Fruit fly (Drosophila melanogaster): ENCODE results near the gene ncm.

The ncm gene

dm6 chr2L:18467464-18467863, 18.7 kb upstream of the ncm start:
- TF ChIP-seq CG9948 (tag; optimal IDR thresholded peaks at IDR 0.05) (no peak), rn (GFP tag; IDR thresholded peaks at IDR 0.05) (no peak; the same call in 1 of the 2 replicates), D1 (tag; optimal IDR thresholded peaks at IDR 0.05) (no peak), CG8159 (tag; optimal IDR thresholded peaks at IDR 0.05) (no peak), CG15710 (tag; optimal IDR thresholded peaks at IDR 0.05) (no peak), CG4496 (GFP tag; IDR thresholded peaks at IDR 0.05) (peak; percentile 56; the same call in 2 of the 3 replicates), CG10348 (GFP tag; IDR thresholded peaks at IDR 0.05) (no peak), CG13204 (GFP tag; optimal IDR thresholded peaks at IDR 0.05) (peak; percentile 37), CG32121 (GFP tag; IDR thresholded peaks at IDR 0.05) (no peak), CG34367 (tag; optimal IDR thresholded peaks at IDR 0.05) (no peak), EcR (GFP tag; optimal IDR thresholded peaks at IDR 0.05) (peak; percentile 33), CG17806 (tag; optimal IDR thresholded peaks at IDR 0.05) (no peak), CG8301 (tag; optimal IDR thresholded peaks at IDR 0.05) (no peak), fd96Ca (GFP tag; IDR thresholded peaks at IDR 0.05) (peak; percentile 63; the same call in 1 of the 3 replicates), Pif1B (GFP tag; optimal IDR thresholded peaks at IDR 0.05) (no peak), Pif1A (GFP tag; optimal IDR thresholded peaks at IDR 0.05) (peak; percentile 31), CG14655 (GFP tag; optimal IDR thresholded peaks at IDR 0.05) (no peak), Snoo (tag; optimal IDR thresholded peaks at IDR 0.05) (no peak), Ets98B (GFP tag; IDR thresholded peaks at IDR 0.05) (no peak), gl (tag; optimal IDR thresholded peaks at IDR 0.05) (no peak), CG12605 (GFP tag; IDR thresholded peaks at IDR 0.05) (peak; percentile 31; the same call in 1 of the 2 replicates)

dm6 chr2L:18466669-18467068, 17.9 kb upstream of the ncm start:
- TF ChIP-seq EcR (GFP tag; optimal IDR thresholded peaks at IDR 0.05) (peak; percentile 77), CG4496 (GFP tag; IDR thresholded peaks at IDR 0.05) (no peak), fd96Ca (GFP tag; IDR thresholded peaks at IDR 0.05) (0 out of 3 replicates have a peak, but pooled peaks have one; percentile 10)

- TF ChIP-seq CG32121 (GFP tag; IDR thresholded peaks at IDR 0.05) (no peak), EcR (GFP tag; optimal IDR thresholded peaks at IDR 0.05) (no peak), CG13204 (GFP tag; optimal IDR thresholded peaks at IDR 0.05) (no peak), D1 (tag; optimal IDR thresholded peaks at IDR 0.05) (no peak), Ets98B (GFP tag; IDR thresholded peaks at IDR 0.05) (no peak), CG8301 (tag; optimal IDR thresholded peaks at IDR 0.05) (peak; percentile 51), CG8159 (tag; optimal IDR thresholded peaks at IDR 0.05) (peak; percentile 56), Pif1B (GFP tag; optimal IDR thresholded peaks at IDR 0.05) (peak; percentile 44), CG17806 (tag; optimal IDR thresholded peaks at IDR 0.05) (peak; percentile 38), CG14655 (GFP tag; optimal IDR thresholded peaks at IDR 0.05) (peak; percentile 63), gl (tag; optimal IDR thresholded peaks at IDR 0.05) (no peak), CG15710 (tag; optimal IDR thresholded peaks at IDR 0.05) (peak; percentile 20), CG34367 (tag; optimal IDR thresholded peaks at IDR 0.05) (peak; percentile 16), rn (GFP tag; IDR thresholded peaks at IDR 0.05) (no peak), Pif1A (GFP tag; optimal IDR thresholded peaks at IDR 0.05) (no peak), CG12605 (GFP tag; IDR thresholded peaks at IDR 0.05) (no peak), CG4496 (GFP tag; IDR thresholded peaks at IDR 0.05) (0 out of 3 replicates have a peak, but pooled peaks have one; percentile 23), Snoo (tag; optimal IDR thresholded peaks at IDR 0.05) (peak; percentile 66), fd96Ca (GFP tag; IDR thresholded peaks at IDR 0.05) (no peak), CG9948 (tag; optimal IDR thresholded peaks at IDR 0.05) (peak; percentile 41), CG10348 (GFP tag; IDR thresholded peaks at IDR 0.05) (no peak)
Measured at dm6 chr2L:18466202-18466591, 17.4 kb upstream of the ncm start.

- TF ChIP-seq CG10348 (GFP tag; IDR thresholded peaks at IDR 0.05) (no peak), Pif1A (GFP tag; optimal IDR thresholded peaks at IDR 0.05) (peak; percentile 65), CG8159 (tag; optimal IDR thresholded peaks at IDR 0.05) (peak; percentile 70), Ets98B (GFP tag; IDR thresholded peaks at IDR 0.05) (no peak; the same call in 1 of the 2 replicates), CG13204 (GFP tag; optimal IDR thresholded peaks at IDR 0.05) (peak; percentile 19), Snoo (tag; optimal IDR thresholded peaks at IDR 0.05) (peak; percentile 83), CG14655 (GFP tag; optimal IDR thresholded peaks at IDR 0.05) (peak; percentile 83), CG15710 (tag; optimal IDR thresholded peaks at IDR 0.05) (peak; percentile 53), CG34367 (tag; optimal IDR thresholded peaks at IDR 0.05) (peak; percentile 20), fd96Ca (GFP tag; IDR thresholded peaks at IDR 0.05) (0 out of 3 replicates have a peak, but pooled peaks have one; percentile 38), CG17806 (tag; optimal IDR thresholded peaks at IDR 0.05) (peak; percentile 56), EcR (GFP tag; optimal IDR thresholded peaks at IDR 0.05) (peak; percentile 98), rn (GFP tag; IDR thresholded peaks at IDR 0.05) (no peak), CG32121 (GFP tag; IDR thresholded peaks at IDR 0.05) (no peak; the same call in none of the 2 replicates), CG8301 (tag; optimal IDR thresholded peaks at IDR 0.05) (peak; percentile 74), D1 (tag; optimal IDR thresholded peaks at IDR 0.05) (peak; percentile 84), CG9948 (tag; optimal IDR thresholded peaks at IDR 0.05) (peak; percentile 70), Pif1B (GFP tag; optimal IDR thresholded peaks at IDR 0.05) (peak; percentile 73), gl (tag; optimal IDR thresholded peaks at IDR 0.05) (no peak), CG4496 (GFP tag; IDR thresholded peaks at IDR 0.05) (peak; percentile 25; the same call in 1 of the 3 replicates), CG12605 (GFP tag; IDR thresholded peaks at IDR 0.05) (0 out of 2 replicates have a peak, but pooled peaks have one; percentile 24)
Measured at dm6 chr2L:18465402-18466201, 16.8 kb upstream of the ncm start.

- no peak for TF ChIP-seq CG9948 (tag; optimal IDR thresholded peaks at IDR 0.05)
- no peak for TF ChIP-seq CG4496 (GFP tag; IDR thresholded peaks at IDR 0.05)
- no peak for TF ChIP-seq CG10348 (GFP tag; IDR thresholded peaks at IDR 0.05)
- TF ChIP-seq CG12605 (GFP tag; IDR thresholded peaks at IDR 0.05) = no peak
- TF ChIP-seq D1 (tag; optimal IDR thresholded peaks at IDR 0.05) = no peak
- TF ChIP-seq CG34367 (tag; optimal IDR thresholded peaks at IDR 0.05) = no peak
- peak; percentile 22 for TF ChIP-seq gl (tag; optimal IDR thresholded peaks at IDR 0.05)
- no peak for TF ChIP-seq CG15710 (tag; optimal IDR thresholded peaks at IDR 0.05)
- no peak for TF ChIP-seq CG32121 (GFP tag; IDR thresholded peaks at IDR 0.05)
- TF ChIP-seq Ets98B (GFP tag; IDR thresholded peaks at IDR 0.05) = 0 out of 2 replicates have a peak, but pooled peaks have one; percentile 37
- TF ChIP-seq CG17806 (tag; optimal IDR thresholded peaks at IDR 0.05) = no peak
- no peak for TF ChIP-seq CG14655 (GFP tag; optimal IDR thresholded peaks at IDR 0.05)
- TF ChIP-seq CG8159 (tag; optimal IDR thresholded peaks at IDR 0.05) = no peak
- TF ChIP-seq CG8301 (tag; optimal IDR thresholded peaks at IDR 0.05) = no peak
- peak; percentile 62 for TF ChIP-seq CG13204 (GFP tag; optimal IDR thresholded peaks at IDR 0.05)
- TF ChIP-seq Pif1B (GFP tag; optimal IDR thresholded peaks at IDR 0.05) = no peak
- TF ChIP-seq Snoo (tag; optimal IDR thresholded peaks at IDR 0.05) = no peak
- no peak for TF ChIP-seq rn (GFP tag; IDR thresholded peaks at IDR 0.05)
- TF ChIP-seq EcR (GFP tag; optimal IDR thresholded peaks at IDR 0.05) = peak; percentile 97
- peak; percentile 53 for TF ChIP-seq fd96Ca (GFP tag; IDR thresholded peaks at IDR 0.05)
- TF ChIP-seq Pif1A (GFP tag; optimal IDR thresholded peaks at IDR 0.05) = no peak
Measured at dm6 chr2L:18464116-18464530, 15.4 kb upstream of the ncm start.

All from whole organism, pupa.